Worm (Caenorhabditis elegans): ENCODE measurements around the gene col-92.

ce11 chrIII:10987561-10988184 lies 4.6 kb upstream of the col-92 start, which contains the start of gene col-94:
- TF ChIP-seq dao-5 (tag; optimal IDR thresholded peaks at IDR 0.05) (no peak), W03F9.2 (tag; optimal IDR thresholded peaks at IDR 0.05) (no peak)
